Fruit fly (Drosophila melanogaster) whole organism, embryonic: Measurements from ENCODE around the gene Ada2a.

Experiments
- ATbp ChIP-seq: fragments of 200-800 bp; sonication (Bioruptor generic); optimal IDR thresholded peaks from 2 replicates; lab custom pipeline; 2017; ENCODE audit warnings: missing biosample characterization, mild to moderate bottlenecking, missing genetic modification characterization, missing genetic modification reagents
- Awh ChIP-seq: fragments of 200-800 bp; sonication (Bioruptor generic); IDR thresholded peaks from 2 replicates; pipeline ENCODE4, ENCODE4 v1.3.6; 2022; ENCODE audit warnings: missing biosample characterization, missing genetic modification characterization
- B-H1 ChIP-seq: fragments of 200-800 bp; sonication (Bioruptor generic); IDR thresholded peaks from 3 replicates; pipeline ENCODE4 v1.3.6; 2022; ENCODE audit warnings: missing biosample characterization, missing genetic modification characterization
- B-H2 ChIP-seq: fragments of 200-800 bp; sonication (Bioruptor generic); optimal IDR thresholded peaks from 2 replicates; lab custom pipeline; 2018; ENCODE audit warnings: missing biosample characterization, mild to moderate bottlenecking, missing genetic modification characterization
- CG10147 ChIP-seq: fragments of 200-800 bp; sonication (Bioruptor generic); optimal IDR thresholded peaks from 2 replicates; lab custom pipeline; 2019; ENCODE audit warnings: missing biosample characterization, mild to moderate bottlenecking, missing genetic modification characterization, moderate library complexity
- CG10654 ChIP-seq: fragments of 200-800 bp; sonication (Bioruptor generic); optimal IDR thresholded peaks from 2 replicates; lab custom pipeline; 2016; ENCODE audit warnings: missing biosample characterization, missing genetic modification characterization
- CG11723 ChIP-seq: fragments of 200-800 bp; sonication (Bioruptor generic); optimal IDR thresholded peaks from 2 replicates; lab custom pipeline; 2017; ENCODE audit warnings: missing biosample characterization, mild to moderate bottlenecking, missing genetic modification characterization
- CG13894 ChIP-seq: fragments of 200-800 bp; sonication (Bioruptor generic); optimal IDR thresholded peaks from 3 replicates; lab custom pipeline; 2018; ENCODE audit warnings: missing biosample characterization, mild to moderate bottlenecking, missing genetic modification characterization, moderate library complexity
- CG17361 ChIP-seq: fragments of 200-800 bp; sonication (Bioruptor generic); IDR thresholded peaks from 3 replicates; pipeline ENCODE4 v1.3.6; 2022; ENCODE audit warnings: missing biosample characterization, missing genetic modification characterization
- CG17802 ChIP-seq: fragments of 200-800 bp; sonication (Bioruptor generic); optimal IDR thresholded peaks from 2 replicates; lab custom pipeline; 2018; ENCODE audit warnings: missing biosample characterization, mild to moderate bottlenecking, missing genetic modification characterization, moderate library complexity
- CG17912 ChIP-seq: fragments of 200-800 bp; sonication (Bioruptor generic); optimal IDR thresholded peaks from 2 replicates; lab custom pipeline; 2018; ENCODE audit warnings: missing biosample characterization, mild to moderate bottlenecking, missing genetic modification characterization
- CG2129 ChIP-seq: fragments of 200-800 bp; sonication (Bioruptor generic); IDR thresholded peaks from 2 replicates; pipeline ENCODE4 v1.3.6; 2022; ENCODE audit warnings: missing biosample characterization, missing genetic modification characterization; ENCODE audit not compliant: partially characterized antibody
- CG3065 ChIP-seq: fragments of 200-800 bp; sonication (Bioruptor generic); optimal IDR thresholded peaks from 2 replicates; lab custom pipeline; 2016; ENCODE audit warnings: missing biosample characterization, missing genetic modification characterization
- CG3407 ChIP-seq: fragments of 200-800 bp; sonication (Bioruptor generic); optimal IDR thresholded peaks from 2 replicates; lab custom pipeline; 2018; ENCODE audit warnings: missing biosample characterization, mild to moderate bottlenecking, missing genetic modification characterization
- CG4282 ChIP-seq: fragments of 200-800 bp; sonication (Bioruptor generic); optimal IDR thresholded peaks from 2 replicates; lab custom pipeline; 2016; ENCODE audit warnings: missing biosample characterization, missing genetic modification characterization
- CG4820 ChIP-seq: fragments of 200-800 bp; sonication (Bioruptor generic); optimal IDR thresholded peaks from 3 replicates; lab custom pipeline; 2016; ENCODE audit warnings: missing biosample characterization, missing genetic modification characterization
- CG7357 ChIP-seq: fragments of 200-800 bp; sonication (Bioruptor generic); IDR thresholded peaks from 3 replicates; pipeline ENCODE4 v1.3.6; 2022; ENCODE audit warnings: missing biosample characterization, missing genetic modification characterization
- CG7928 ChIP-seq: fragments of 200-800 bp; sonication (Bioruptor generic); optimal IDR thresholded peaks from 2 replicates; lab custom pipeline; 2017; ENCODE audit warnings: missing biosample characterization, mild to moderate bottlenecking, missing genetic modification characterization
- CG8290 ChIP-seq, 3 experiments: fragments of 200-800 bp; sonication (Bioruptor generic); optimal IDR thresholded peaks; 2 replicates each; lab custom pipeline; 2016 to 2019; ENCODE audit warnings: missing biosample characterization in 3 of 3, missing genetic modification characterization in 3 of 3, mild to moderate bottlenecking in 2 of 3, moderate library complexity in 1 of 3
- CG8359 ChIP-seq: fragments of 200-800 bp; sonication (Bioruptor generic); optimal IDR thresholded peaks from 2 replicates; lab custom pipeline; 2017; ENCODE audit warnings: missing biosample characterization, mild to moderate bottlenecking, missing genetic modification characterization, borderline replicate concordance
- CG9932 ChIP-seq: fragments of 200-800 bp; sonication (Bioruptor generic); IDR thresholded peaks from 2 replicates; pipeline ENCODE4 v1.3.6; 2022; ENCODE audit warnings: missing biosample characterization, missing genetic modification characterization
- Elba2 ChIP-seq: fragments of 200-800 bp; sonication (Bioruptor generic); optimal IDR thresholded peaks from 3 replicates; lab custom pipeline; 2016; ENCODE audit warnings: missing biosample characterization, missing genetic modification characterization
- Hey ChIP-seq: fragments of 200-800 bp; sonication (Bioruptor generic); optimal IDR thresholded peaks from 3 replicates; lab custom pipeline; 2018; ENCODE audit warnings: missing biosample characterization, mild to moderate bottlenecking, missing genetic modification characterization
- Hr3 ChIP-seq: fragments of 200-800 bp; sonication (Bioruptor generic); optimal IDR thresholded peaks from 3 replicates; lab custom pipeline; 2016; ENCODE audit warnings: missing biosample characterization, missing genetic modification characterization
- Hr51 ChIP-seq, 2 experiments: fragments of 200-800 bp; sonication (Bioruptor generic); optimal IDR thresholded peaks; 2 replicates in 1 of 2; 3 replicates in 1 of 2; lab custom pipeline; 2016 to 2018; ENCODE audit warnings: missing biosample characterization in 2 of 2, missing genetic modification characterization in 2 of 2, mild to moderate bottlenecking in 1 of 2, moderate library complexity in 1 of 2
- Lhr ChIP-seq: fragments of 200-800 bp; sonication (Bioruptor generic); optimal IDR thresholded peaks from 3 replicates; lab custom pipeline; 2017; ENCODE audit warnings: mild to moderate bottlenecking, missing biosample characterization, missing genetic modification reagents, missing genetic modification characterization
- TFAM ChIP-seq: fragments of 200-800 bp; sonication (Bioruptor generic); optimal IDR thresholded peaks from 2 replicates; lab custom pipeline; 2017; ENCODE audit warnings: missing biosample characterization, missing genetic modification characterization, inconsistent platforms
- Taf1 ChIP-seq: fragments of 200-800 bp; sonication (Bioruptor generic); IDR thresholded peaks from 2 replicates; pipeline ENCODE4 v1.3.6; 2022; ENCODE audit warnings: missing biosample characterization, missing genetic modification characterization
- Tbp ChIP-seq: fragments of >200 bp; optimal IDR thresholded peaks from 2 replicates; lab custom pipeline; 2018; ENCODE audit warnings: missing biosample characterization, missing genetic modification characterization
- ab ChIP-seq: fragments of 200-800 bp; sonication (Bioruptor generic); optimal IDR thresholded peaks from 2 replicates; lab custom pipeline; 2016; ENCODE audit warnings: missing biosample characterization, missing genetic modification characterization
- chinmo ChIP-seq: fragments of 200-800 bp; sonication (Bioruptor generic); IDR thresholded peaks from 4 replicates; pipeline ENCODE4 v1.3.6; 2022; ENCODE audit warnings: missing biosample characterization, missing genetic modification characterization; ENCODE audit not compliant: partially characterized antibody
- chn ChIP-seq: fragments of 200-800 bp; sonication (Bioruptor generic); optimal IDR thresholded peaks from 2 replicates; lab custom pipeline; 2016; ENCODE audit warnings: missing biosample characterization, missing genetic modification characterization
- corto ChIP-seq: fragments of 200-800 bp; sonication (Bioruptor generic); optimal IDR thresholded peaks from 2 replicates; lab custom pipeline; 2016; ENCODE audit warnings: missing biosample characterization, mild to moderate bottlenecking, missing genetic modification characterization, moderate library complexity
- dimm ChIP-seq: fragments of 200-800 bp; sonication (Bioruptor generic); IDR thresholded peaks from 2 replicates; pipeline ENCODE4 v1.3.6; 2022; ENCODE audit warnings: missing biosample characterization, missing genetic modification characterization
- ems ChIP-seq: fragments of 200-800 bp; sonication (Bioruptor generic); optimal IDR thresholded peaks from 3 replicates; lab custom pipeline; 2016; ENCODE audit warnings: missing biosample characterization, missing genetic modification characterization
- eve ChIP-seq, 2 experiments: fragments of >200 bp; optimal IDR thresholded peaks; 2 replicates each; lab custom pipeline; 2017; ENCODE audit warnings: missing biosample characterization in 2 of 2, missing genetic modification characterization in 2 of 2
- fd96Cb ChIP-seq: fragments of 200-800 bp; sonication (Bioruptor generic); optimal IDR thresholded peaks from 2 replicates; lab custom pipeline; 2018; ENCODE audit warnings: missing biosample characterization, mild to moderate bottlenecking, missing genetic modification characterization, moderate library complexity
- fru ChIP-seq: fragments of >200 bp; optimal IDR thresholded peaks from 2 replicates; lab custom pipeline; 2017
- fu2 ChIP-seq: fragments of 200-800 bp; sonication (Bioruptor generic); optimal IDR thresholded peaks from 2 replicates; lab custom pipeline; 2016; ENCODE audit warnings: missing biosample characterization, missing genetic modification characterization
- gsb-n ChIP-seq: fragments of 200-800 bp; sonication (Bioruptor generic); optimal IDR thresholded peaks from 3 replicates; lab custom pipeline; 2018; ENCODE audit warnings: missing biosample characterization, mild to moderate bottlenecking, missing genetic modification characterization
- hkb ChIP-seq, 2 experiments: fragments of 200-800 bp in 1 of 2; fragments of >200 bp in 1 of 2; sonication (Bioruptor generic) in 1 of 2; IDR thresholded peaks in 1 of 2; optimal IDR thresholded peaks in 1 of 2; 2 replicates each; pipeline versions ENCODE4 v1.3.6 to Lab custom; 2017 to 2022; ENCODE audit warnings: missing biosample characterization in 1 of 2, missing genetic modification characterization in 1 of 2
- ind ChIP-seq: fragments of 200-800 bp; sonication (Bioruptor generic); optimal IDR thresholded peaks from 3 replicates; lab custom pipeline; 2016; ENCODE audit warnings: missing biosample characterization, missing genetic modification characterization
- ken ChIP-seq: fragments of 200-800 bp; sonication (Bioruptor generic); IDR thresholded peaks from 3 replicates; pipeline ENCODE4 v1.3.6; 2022; ENCODE audit warnings: missing biosample characterization, missing genetic modification characterization
- lov ChIP-seq, 2 experiments: fragments of 200-800 bp in 1 of 2; fragments of >200 bp in 1 of 2; sonication (Bioruptor generic) in 1 of 2; IDR thresholded peaks in 1 of 2; optimal IDR thresholded peaks in 1 of 2; 2 replicates in 1 of 2; 3 replicates in 1 of 2; pipeline versions ENCODE4 v1.3.6 to Lab custom; 2017 to 2022; ENCODE audit warnings: missing biosample characterization in 1 of 2, missing genetic modification characterization in 1 of 2
- mld ChIP-seq: fragments of 200-800 bp; sonication (Bioruptor generic); IDR thresholded peaks from 3 replicates; pipeline ENCODE4 v1.3.6; 2022; ENCODE audit warnings: missing biosample characterization, missing genetic modification characterization; ENCODE audit not compliant: partially characterized antibody
- nerfin-2 ChIP-seq: fragments of 200-800 bp; sonication (Bioruptor generic); IDR thresholded peaks from 2 replicates; pipeline ENCODE4 v1.3.6; 2022; ENCODE audit warnings: missing biosample characterization, missing genetic modification characterization; ENCODE audit not compliant: partially characterized antibody
- sqz ChIP-seq: fragments of 200-800 bp; sonication (Bioruptor generic); optimal IDR thresholded peaks from 3 replicates; lab custom pipeline; 2018; ENCODE audit warnings: missing biosample characterization, mild to moderate bottlenecking, missing genetic modification characterization
- vnd ChIP-seq: fragments of 200-800 bp; sonication (Bioruptor generic); IDR thresholded peaks from 3 replicates; pipeline ENCODE4 v1.3.6; 2022; ENCODE audit warnings: missing biosample characterization, missing genetic modification characterization; ENCODE audit not compliant: partially characterized antibody

Gene Ada2a

DNA sequence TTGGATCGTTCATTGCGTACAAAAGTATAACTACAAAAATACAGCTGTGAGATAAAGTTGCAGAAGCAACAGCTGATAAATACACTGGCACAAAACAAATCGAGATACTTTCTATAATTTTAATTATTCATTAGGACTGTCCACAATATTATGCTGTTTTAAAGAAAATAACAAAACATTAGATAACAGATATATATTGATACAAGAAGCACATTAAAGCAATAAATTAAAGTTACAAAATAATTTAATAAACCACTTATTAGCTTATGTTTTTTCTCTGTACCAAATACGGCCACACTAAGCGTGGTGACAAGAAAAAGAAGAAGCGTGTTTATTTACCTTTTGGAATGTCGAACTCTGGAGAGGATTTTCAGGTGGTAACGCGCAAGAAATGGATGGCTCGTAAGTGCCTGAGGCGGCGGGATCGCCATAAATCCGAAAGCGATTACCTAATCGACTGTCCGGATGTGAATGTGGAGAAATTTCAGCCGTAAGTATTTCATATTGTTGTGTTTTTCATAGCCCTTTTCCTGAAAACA, 35.0 kb downstream of the Ada2a start, which contains the start of the genes CG7988 and CG7183 (continued):
- TF ChIP-seq Awh (GFP tag; lab: Robert Waterston, UW), result peak; percentile 98
- peak; percentile 99 for TF ChIP-seq gsb-n (tag; lab: Kevin White, UChicago)
- no peak for TF ChIP-seq chinmo (GFP tag; lab: Robert Waterston, UW)
- TF ChIP-seq CG17912 (GFP tag; lab: Kevin White, UChicago), result peak; percentile 83
- peak; percentile 95 for TF ChIP-seq CG10147 (GFP tag; lab: Kevin White, UChicago)
- TF ChIP-seq Hr3 (GFP tag; lab: Kevin White, UChicago), result peak; percentile 99
- TF ChIP-seq CG17361 (GFP tag; lab: Robert Waterston, UW), result peak; percentile 99
- TF ChIP-seq CG13894 (tag; lab: Kevin White, UChicago), result peak; percentile 95
- TF ChIP-seq Lhr (GFP tag; lab: Kevin White, UChicago), result peak; percentile 94
- TF ChIP-seq hkb (optimal IDR thresholded peaks at IDR 0.05; lab: Kevin White, UChicago), result no peak
- TF ChIP-seq hkb (GFP tag; IDR thresholded peaks at IDR 0.05; lab: Robert Waterston, UW), result peak; percentile 98
- TF ChIP-seq CG17802 (tag; lab: Kevin White, UChicago), result peak; percentile 86
- TF ChIP-seq CG10654 (GFP tag; lab: Kevin White, UChicago), result peak; percentile 97
- TF ChIP-seq ind (GFP tag; lab: Kevin White, UChicago), result peak; percentile 97
- TF ChIP-seq CG8290 (GFP tag; optimal IDR thresholded peaks at IDR 0.05; lab: Kevin White, UChicago), result peak; percentile 98
- peak in 1 of 2 experiments; percentile 83 for TF ChIP-seq CG8290 (tag; optimal IDR thresholded peaks at IDR 0.05; lab: Kevin White, UChicago)
- peak; percentile 92 for TF ChIP-seq fu2 (GFP tag; lab: Kevin White, UChicago)
- TF ChIP-seq ab (GFP tag; lab: Kevin White, UChicago), result peak; percentile 62
- peak; percentile 96 for TF ChIP-seq ken (GFP tag; lab: Robert Waterston, UW)
- no peak for TF ChIP-seq lov (optimal IDR thresholded peaks at IDR 0.05; lab: Kevin White, UChicago)
- peak; percentile 95 for TF ChIP-seq lov (GFP tag; IDR thresholded peaks at IDR 0.05; lab: Robert Waterston, UW)
- peak; percentile 94 for TF ChIP-seq CG3065 (GFP tag; lab: Kevin White, UChicago)
- TF ChIP-seq B-H2, result peak; percentile 96
- no peak for TF ChIP-seq corto
- peak; percentile 98 for TF ChIP-seq B-H1 (GFP tag; lab: Robert Waterston, UW)
- no peak for TF ChIP-seq mld (GFP tag; lab: Robert Waterston, UW)
- TF ChIP-seq fd96Cb (tag; lab: Kevin White, UChicago), result peak; percentile 98
- TF ChIP-seq CG7357, result peak; percentile 95
- TF ChIP-seq Tbp (GFP tag; lab: Kevin White, UChicago), result no peak
- TF ChIP-seq CG4282 (GFP tag; lab: Kevin White, UChicago), result peak; percentile 70
- peak; percentile 90 for TF ChIP-seq sqz
- TF ChIP-seq vnd (GFP tag; lab: Robert Waterston, UW), result no peak
- no peak for TF ChIP-seq fru
- peak; percentile 94 to 98 for TF ChIP-seq Hr51 (GFP tag; optimal IDR thresholded peaks at IDR 0.05; lab: Kevin White, UChicago)
- TF ChIP-seq Hey (tag; lab: Kevin White, UChicago), result no peak
- TF ChIP-seq CG7928 (GFP tag; lab: Kevin White, UChicago), result peak; percentile 62
- TF ChIP-seq CG9932, result peak; percentile 98
- peak; percentile 92 for TF ChIP-seq CG11723 (GFP tag; lab: Kevin White, UChicago)
- peak; percentile 96 for TF ChIP-seq CG4820 (GFP tag; lab: Kevin White, UChicago)
- peak; percentile 66 for TF ChIP-seq TFAM (GFP tag; lab: Kevin White, UChicago)
- peak; percentile 96 for TF ChIP-seq chn
- peak; percentile 96 for TF ChIP-seq dimm (GFP tag; lab: Robert Waterston, UW)
- TF ChIP-seq eve (GFP tag; optimal IDR thresholded peaks at IDR 0.05; lab: Kevin White, UChicago), result peak in 1 of 2 experiments; percentile 70
- no peak for TF ChIP-seq nerfin-2 (GFP tag; lab: Robert Waterston, UW)
- peak; percentile 94 for TF ChIP-seq ATbp
- peak; percentile 96 for TF ChIP-seq CG3407 (GFP tag; lab: Kevin White, UChicago)
- TF ChIP-seq Taf1 (GFP tag; lab: Robert Waterston, UW), result peak; percentile 92
- TF ChIP-seq CG2129 (GFP tag; lab: Robert Waterston, UW), result no peak
- peak; percentile 80 for TF ChIP-seq CG8359 (GFP tag; lab: Kevin White, UChicago)
- TF ChIP-seq Elba2, result peak; percentile 93
- peak; percentile 93 for TF ChIP-seq ems (GFP tag; lab: Kevin White, UChicago)
